Worm (Caenorhabditis elegans) whole organism, L3 larva: ENCODE results near the gene dop-5.

Source experiments
- R02D3.7 ChIP-seq: fragments of 150-350 bp; optimal IDR thresholded peaks from 2 replicates; lab custom pipeline; 2014; ENCODE audit warnings: missing biosample characterization, missing genetic modification characterization
- ZK546.5 ChIP-seq: sonication (generic microtip); optimal IDR thresholded peaks from 2 replicates; lab custom pipeline; 2017; ENCODE audit warnings: missing biosample characterization, missing genetic modification characterization
- aly-2 ChIP-seq: fragments of 150-350 bp; optimal IDR thresholded peaks from 2 replicates; lab custom pipeline; 2014; ENCODE audit warnings: missing biosample characterization, missing genetic modification characterization
- ama-1 ChIP-seq: fragments of 150-350 bp; optimal IDR thresholded peaks from 2 replicates; lab custom pipeline; 2018
- ceh-16 ChIP-seq: sonication (generic microtip); optimal IDR thresholded peaks from 2 replicates; lab custom pipeline; 2017; ENCODE audit warnings: missing biosample characterization, missing genetic modification characterization
- ceh-28 ChIP-seq: fragments of 150-350 bp; optimal IDR thresholded peaks from 2 replicates; lab custom pipeline; 2014; ENCODE audit warnings: missing biosample characterization, missing genetic modification reagents, missing genetic modification characterization
- ceh-82 ChIP-seq: fragments of 150-350 bp; optimal IDR thresholded peaks from 2 replicates; lab custom pipeline; 2014; ENCODE audit warnings: missing biosample characterization, missing genetic modification characterization
- ceh-9 ChIP-seq: sonication (generic microtip); optimal IDR thresholded peaks from 2 replicates; lab custom pipeline; 2018; ENCODE audit warnings: missing biosample characterization, missing genetic modification characterization
- daf-12 ChIP-seq: fragments of 150-350 bp; optimal IDR thresholded peaks from 2 replicates; lab custom pipeline; 2014; ENCODE audit warnings: missing biosample characterization, missing genetic modification reagents, missing genetic modification characterization
- egl-27 ChIP-seq: sonication (generic microtip); optimal IDR thresholded peaks from 4 replicates; lab custom pipeline; 2017; ENCODE audit warnings: missing biosample characterization, missing genetic modification reagents, missing genetic modification characterization
- egl-5 ChIP-seq: fragments of 150-350 bp; optimal IDR thresholded peaks from 2 replicates; lab custom pipeline; 2017; ENCODE audit warnings: missing biosample characterization, missing genetic modification reagents, missing genetic modification characterization, inconsistent platforms
- elt-2 ChIP-seq: sonication (generic microtip); optimal IDR thresholded peaks from 2 replicates; lab custom pipeline; 2016; ENCODE audit warnings: missing genetic modification reagents, mild to moderate bottlenecking, missing genetic modification characterization, missing compliant biosample characterization
- elt-3 ChIP-seq, 3 experiments: fragments of 150-350 bp in 1 of 3; sonication (generic microtip) in 2 of 3; optimal IDR thresholded peaks; 2 replicates in 2 of 3; 4 replicates in 1 of 3; lab custom pipeline; 2014 to 2017; ENCODE audit warnings: missing biosample characterization in 3 of 3, missing genetic modification characterization in 3 of 3
- eor-1 ChIP-seq, 2 experiments: fragments of 150-350 bp; optimal IDR thresholded peaks; 2 replicates each; lab custom pipeline; 2014 to 2018; ENCODE audit warnings: missing biosample characterization in 2 of 2, missing genetic modification characterization in 2 of 2
- fkh-10 ChIP-seq: sonication (generic microtip); optimal IDR thresholded peaks from 2 replicates; lab custom pipeline; 2017; ENCODE audit warnings: missing biosample characterization, missing genetic modification reagents, missing genetic modification characterization
- fos-1 ChIP-seq: fragments of 150-350 bp; optimal IDR thresholded peaks from 2 replicates; lab custom pipeline; 2014; ENCODE audit warnings: missing biosample characterization, missing genetic modification characterization
- hmg-11 ChIP-seq: sonication (generic microtip); optimal IDR thresholded peaks from 2 replicates; lab custom pipeline; 2016; ENCODE audit warnings: missing genetic modification characterization, missing compliant biosample characterization
- jun-1 ChIP-seq: fragments of 150-350 bp; optimal IDR thresholded peaks from 2 replicates; lab custom pipeline; 2014; ENCODE audit warnings: missing biosample characterization, missing genetic modification reagents, missing genetic modification characterization
- lin-15B ChIP-seq: fragments of 150-350 bp; optimal IDR thresholded peaks from 2 replicates; lab custom pipeline; 2014; ENCODE audit warnings: missing biosample characterization, missing genetic modification characterization
- lin-39 ChIP-seq: fragments of 150-350 bp; optimal IDR thresholded peaks from 2 replicates; lab custom pipeline; 2018; ENCODE audit warnings: missing biosample characterization, missing genetic modification reagents, missing genetic modification characterization
- lsy-12 ChIP-seq: sonication (generic microtip); optimal IDR thresholded peaks from 2 replicates; lab custom pipeline; 2016; ENCODE audit warnings: mild to moderate bottlenecking, missing genetic modification characterization, missing compliant biosample characterization
- mdl-1 ChIP-seq: fragments of 150-350 bp; optimal IDR thresholded peaks from 2 replicates; lab custom pipeline; 2014; ENCODE audit warnings: missing biosample characterization, missing genetic modification characterization
- mml-1 ChIP-seq: fragments of 150-350 bp; sonication (generic microtip); optimal IDR thresholded peaks from 3 replicates; lab custom pipeline; 2014; ENCODE audit warnings: missing biosample characterization, missing genetic modification characterization
- nfya-1 ChIP-seq: sonication (generic microtip); optimal IDR thresholded peaks from 2 replicates; lab custom pipeline; 2017; ENCODE audit warnings: missing genetic modification characterization, mild to moderate bottlenecking, missing compliant biosample characterization, antibody characterized with exemption, moderate library complexity; ENCODE audit not compliant: insufficient read depth
- nhr-11 ChIP-seq: fragments of 150-350 bp; optimal IDR thresholded peaks from 2 replicates; lab custom pipeline; 2014; ENCODE audit warnings: missing biosample characterization, missing genetic modification characterization
- nhr-12 ChIP-seq: fragments of 150-350 bp; optimal IDR thresholded peaks from 2 replicates; lab custom pipeline; 2014; ENCODE audit warnings: missing biosample characterization, missing genetic modification characterization
- nhr-23 ChIP-seq: fragments of 150-350 bp; optimal IDR thresholded peaks from 2 replicates; lab custom pipeline; 2014; ENCODE audit warnings: missing biosample characterization, missing genetic modification reagents, missing genetic modification characterization
- nhr-237 ChIP-seq: fragments of 150-350 bp; optimal IDR thresholded peaks from 2 replicates; lab custom pipeline; 2014; ENCODE audit warnings: missing biosample characterization, missing genetic modification characterization
- nhr-25 ChIP-seq: sonication (generic microtip); optimal IDR thresholded peaks from 2 replicates; lab custom pipeline; 2017; ENCODE audit warnings: missing biosample characterization, missing genetic modification characterization
- nhr-43 ChIP-seq: sonication (generic microtip); optimal IDR thresholded peaks from 2 replicates; lab custom pipeline; 2016; ENCODE audit warnings: mild to moderate bottlenecking, missing genetic modification characterization, missing compliant biosample characterization; ENCODE audit not compliant: poor library complexity, severe bottlenecking
- nhr-67 ChIP-seq: fragments of 150-350 bp; optimal IDR thresholded peaks from 2 replicates; lab custom pipeline; 2014; ENCODE audit warnings: missing biosample characterization, missing genetic modification characterization
- nhr-76 ChIP-seq: fragments of 150-350 bp; sonication (generic microtip); optimal IDR thresholded peaks from 5 replicates; lab custom pipeline; 2014; ENCODE audit warnings: missing biosample characterization, missing genetic modification characterization
- nhr-77 ChIP-seq: fragments of 150-350 bp; optimal IDR thresholded peaks from 2 replicates; lab custom pipeline; 2014; ENCODE audit warnings: missing biosample characterization, missing genetic modification characterization
- pha-4 ChIP-seq: fragments of 150-350 bp; optimal IDR thresholded peaks from 2 replicates; lab custom pipeline; 2014; ENCODE audit warnings: missing biosample characterization, missing genetic modification reagents, missing genetic modification characterization
- pqm-1 ChIP-seq: fragments of 150-350 bp; optimal IDR thresholded peaks from 2 replicates; lab custom pipeline; 2017; ENCODE audit warnings: missing biosample characterization, missing genetic modification characterization, inconsistent platforms
- sea-2 ChIP-seq: fragments of 150-350 bp; sonication (generic microtip); optimal IDR thresholded peaks from 4 replicates; lab custom pipeline; 2014; ENCODE audit warnings: missing biosample characterization, missing genetic modification reagents, missing genetic modification characterization
- snpc-4 ChIP-seq: fragments of 150-350 bp; optimal IDR thresholded peaks from 2 replicates; lab custom pipeline; 2014; ENCODE audit warnings: missing biosample characterization, missing genetic modification characterization
- unc-39 ChIP-seq: sonication (generic microtip); optimal IDR thresholded peaks from 4 replicates; lab custom pipeline; 2017; ENCODE audit warnings: missing biosample characterization, missing genetic modification characterization
- unc-62 ChIP-seq: fragments of 150-350 bp; sonication (generic microtip); optimal IDR thresholded peaks from 4 replicates; lab custom pipeline; 2014; ENCODE audit warnings: missing biosample characterization, missing genetic modification reagents, missing genetic modification characterization
- zag-1 ChIP-seq: fragments of 150-350 bp; optimal IDR thresholded peaks from 2 replicates; lab custom pipeline; 2014; ENCODE audit warnings: missing biosample characterization, missing genetic modification characterization
- ztf-4 ChIP-seq: fragments of 150-350 bp; optimal IDR thresholded peaks from 2 replicates; lab custom pipeline; 2014; ENCODE audit warnings: missing biosample characterization, missing genetic modification characterization

Gene dop-5

ce11 chrV:11323720-11324119 is 42.3 kb downstream of the dop-5 start, which contains the start of gene str-141:
str-141 (minus strand) TSS chrV:11323820.
- TF ChIP-seq mml-1 (tag; lab: Kevin White, UChicago) (no peak), snpc-4 (tag; lab: Kevin White, UChicago) (no peak), R02D3.7 (tag; lab: Kevin White, UChicago) (no peak), egl-5 (no peak)

ce11 chrV:11321719-11322118 is 44.3 kb downstream of the dop-5 start, which contains the start of gene F47G9.4:
F47G9.4 (minus strand) TSS chrV:11321816.
- TF ChIP-seq fkh-10 (GFP tag; lab: Kevin White, UChicago), result no peak
- TF ChIP-seq nhr-76 (tag; lab: Kevin White, UChicago), result no peak
- TF ChIP-seq nfya-1 (tag; lab: Kevin White, UChicago), result no peak
- no peak for TF ChIP-seq unc-62
- no peak for TF ChIP-seq aly-2
- no peak for TF ChIP-seq hmg-11
- no peak for TF ChIP-seq elt-3 (tag; optimal IDR thresholded peaks at IDR 0.05; lab: Kevin White, UChicago)
- no peak for TF ChIP-seq daf-12 (tag; lab: Kevin White, UChicago)
- TF ChIP-seq lsy-12 (tag; lab: Kevin White, UChicago), result no peak
- TF ChIP-seq elt-2 (tag; lab: Kevin White, UChicago), result peak; percentile 8
- TF ChIP-seq fos-1 (tag; lab: Kevin White, UChicago), result no peak
- no peak for TF ChIP-seq ceh-28 (tag; lab: Kevin White, UChicago)
- peak; percentile 94 for TF ChIP-seq pha-4 (tag; lab: Kevin White, UChicago)
- TF ChIP-seq, all 47 proteins: peak for 2

- no peak for TF ChIP-seq lin-15B (tag; lab: Kevin White, UChicago)
- TF ChIP-seq jun-1 (tag; lab: Kevin White, UChicago), result no peak
- TF ChIP-seq zag-1 (tag; lab: Kevin White, UChicago), result no peak
- TF ChIP-seq elt-2 (tag; lab: Kevin White, UChicago), result no peak
- no peak for TF ChIP-seq ztf-4 (tag; lab: Kevin White, UChicago)
- no peak for TF ChIP-seq nhr-25
- TF ChIP-seq R02D3.7 (tag; lab: Kevin White, UChicago), result no peak
- no peak for TF ChIP-seq lsy-12 (tag; lab: Kevin White, UChicago)
- no peak for TF ChIP-seq ceh-82
- no peak for TF ChIP-seq unc-62
- TF ChIP-seq ceh-16 (tag; lab: Kevin White, UChicago), result no peak
- TF ChIP-seq snpc-4 (tag; lab: Kevin White, UChicago), result no peak
- TF ChIP-seq nfya-1 (tag; lab: Kevin White, UChicago), result no peak
- no peak for TF ChIP-seq ceh-28 (tag; lab: Kevin White, UChicago)
- TF ChIP-seq nhr-76 (tag; lab: Kevin White, UChicago), result no peak
- TF ChIP-seq ama-1 (lab: Kevin White, UChicago), result no peak
- TF ChIP-seq, all 47 proteins: peak for 0
Measured at ce11 chrV:11320860-11321259, 45.2 kb downstream of the dop-5 start.

DNA sequence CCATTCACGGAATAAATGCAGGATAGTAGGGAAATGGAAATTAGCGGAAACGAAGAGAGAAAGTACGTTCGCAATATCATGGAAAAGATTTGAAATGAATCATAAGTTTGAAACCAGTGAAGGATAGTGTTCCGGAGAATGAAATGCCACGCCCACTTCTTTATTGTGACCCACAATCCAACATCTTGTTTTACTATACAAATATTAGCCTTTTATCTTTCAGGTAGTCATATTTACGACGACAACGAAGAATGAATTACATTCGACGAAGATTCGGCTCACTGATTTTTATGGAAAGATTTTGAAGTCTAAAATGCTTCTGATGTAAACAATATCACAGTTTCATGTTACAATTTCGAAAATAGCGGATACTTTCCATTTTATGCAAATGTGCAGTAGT is 49.2 kb downstream of the dop-5 start, which contains the start of gene cutl-18:
Gene cutl-18 (minus strand): TSS at position 101 of the 400 bp plus-strand sequence.
- TF ChIP-seq R02D3.7 (tag; lab: Kevin White, UChicago), result no peak

ce11 chrV:11314025-11314880 is 51.8 kb downstream of the dop-5 start:
- TF ChIP-seq nhr-12 (tag; lab: Kevin White, UChicago), result no peak
- no peak for TF ChIP-seq eor-1 (tag; optimal IDR thresholded peaks at IDR 0.05; lab: Kevin White, UChicago)
- peak; percentile 67 for TF ChIP-seq egl-5
- TF ChIP-seq ceh-82, result peak; percentile 95
- TF ChIP-seq ZK546.5 (tag; lab: Kevin White, UChicago), result no peak
- TF ChIP-seq ceh-16 (tag; lab: Kevin White, UChicago), result no peak
- no peak for TF ChIP-seq ceh-9 (tag; lab: Kevin White, UChicago)
- no peak for TF ChIP-seq mdl-1
- TF ChIP-seq fkh-10 (GFP tag; lab: Kevin White, UChicago), result no peak
- TF ChIP-seq lin-39 (tag; lab: Kevin White, UChicago), result peak; percentile 77
- TF ChIP-seq mml-1 (tag; lab: Kevin White, UChicago), result peak; percentile 57
- no peak for TF ChIP-seq nhr-67 (tag; lab: Kevin White, UChicago)
- TF ChIP-seq unc-39 (tag; lab: Kevin White, UChicago), result no peak
- peak; percentile 55 for TF ChIP-seq egl-27 (tag; lab: Kevin White, UChicago)
- TF ChIP-seq nhr-76 (tag; lab: Kevin White, UChicago), result no peak
- TF ChIP-seq nfya-1 (tag; lab: Kevin White, UChicago), result peak; percentile 53
- no peak for TF ChIP-seq nhr-11
- TF ChIP-seq nhr-237 (tag; lab: Kevin White, UChicago), result no peak
- TF ChIP-seq pha-4 (tag; lab: Kevin White, UChicago), result peak; percentile 88
- peak; percentile 83 for TF ChIP-seq nhr-43 (tag; lab: Kevin White, UChicago)
- TF ChIP-seq pqm-1 (tag; lab: Kevin White, UChicago), result peak; percentile 39
- TF ChIP-seq nhr-23 (tag; lab: Kevin White, UChicago), result peak; percentile 76
- no peak for TF ChIP-seq nhr-77 (tag; lab: Kevin White, UChicago)
- TF ChIP-seq ama-1 (lab: Kevin White, UChicago), result no peak
- TF ChIP-seq fos-1 (tag; lab: Kevin White, UChicago), result peak; percentile 74
- peak; percentile 55 for TF ChIP-seq jun-1 (tag; lab: Kevin White, UChicago)
- no peak for TF ChIP-seq sea-2 (GFP tag; lab: Kevin White, UChicago)
- TF ChIP-seq nhr-25, result peak; percentile 81
